Worm (Caenorhabditis elegans) whole organism, L4/young adult: ENCODE data around the gene ceeh-2.

Experiments
- W03F9.2 ChIP-seq: fragments of 150-350 bp; optimal IDR thresholded peaks from 2 replicates; lab custom pipeline; 2014; ENCODE audit warnings: missing biosample characterization, missing genetic modification characterization
- dao-5 ChIP-seq: sonication (generic microtip); optimal IDR thresholded peaks from 2 replicates; lab custom pipeline; 2016; ENCODE audit warnings: missing genotype, missing genetic modification characterization, moderate library complexity, missing compliant biosample characterization

DNA sequence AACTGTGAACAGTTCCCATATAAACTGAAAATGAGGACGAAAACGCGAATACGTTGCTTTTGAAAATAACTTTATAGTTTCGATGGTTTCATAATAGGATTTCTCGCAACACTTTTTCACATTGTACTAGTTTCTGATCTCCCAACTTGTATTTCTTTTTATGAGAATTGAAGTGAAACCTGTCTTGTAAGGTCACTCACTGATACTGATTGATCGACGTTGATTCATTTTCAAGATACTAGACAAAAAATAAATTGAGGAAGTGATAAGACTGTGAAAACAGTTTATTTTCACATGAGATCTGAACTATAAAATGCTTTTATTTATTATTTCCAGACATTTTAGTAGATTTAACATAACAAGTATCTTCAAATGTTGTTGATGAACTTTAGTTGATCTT is 29.7 kb upstream of the ceeh-2 start:
- TF ChIP-seq W03F9.2 (no peak), dao-5 (tag; lab: Kevin White, UChicago) (no peak)
